Fruit fly (Drosophila melanogaster): ENCODE results near the gene tutl.

The tutl gene

dm6 chr2L:4282681-4283343, at the start of gene tutl:
Gene tutl, plus strand, starts transcription at chr2L:4283148.
- TF ChIP-seq CTCF (optimal IDR thresholded peaks at IDR 0.05), result no peak
- TF ChIP-seq CG8478 (optimal IDR thresholded peaks at IDR 0.05), result no peak

dm6 chr2L:4241513-4241912, 41.4 kb upstream of the tutl start:
- TF ChIP-seq CG8478 (optimal IDR thresholded peaks at IDR 0.05) (no peak), CTCF (optimal IDR thresholded peaks at IDR 0.05) (no peak)

dm6 chr2L:4246376-4246775, 36.6 kb upstream of the tutl start:
- TF ChIP-seq CTCF (optimal IDR thresholded peaks at IDR 0.05) (no peak), CG8478 (optimal IDR thresholded peaks at IDR 0.05) (no peak)

dm6 chr2L:4248314-4248713, 34.6 kb upstream of the tutl start:
- TF ChIP-seq CG8478 (optimal IDR thresholded peaks at IDR 0.05) (no peak), CTCF (optimal IDR thresholded peaks at IDR 0.05) (no peak)

dm6 chr2L:4252832-4253473, 30.0 kb upstream of the tutl start:
- TF ChIP-seq CG8478 (optimal IDR thresholded peaks at IDR 0.05), result no peak
- no peak for TF ChIP-seq CTCF (optimal IDR thresholded peaks at IDR 0.05)

- TF ChIP-seq CG8478 (optimal IDR thresholded peaks at IDR 0.05) (no peak), CTCF (optimal IDR thresholded peaks at IDR 0.05) (no peak)
These were observed 28.0 kb upstream of the tutl start for dm6 chr2L:4254945-4255344.

- no peak for TF ChIP-seq CTCF (optimal IDR thresholded peaks at IDR 0.05)
- TF ChIP-seq CG8478 (optimal IDR thresholded peaks at IDR 0.05), result no peak
These were observed 25.7 kb upstream of the tutl start, which contains the start of gene CG15425 for dm6 chr2L:4257272-4257671. Gene CG15425, plus strand, starts transcription at chr2L:4257572.

dm6 chr2L:4281224-4281623, 1.7 kb upstream of the tutl start, which contains the start of gene Art2:
Gene Art2, minus strand, starts transcription at chr2L:4281324.
- TF ChIP-seq CG8478 (optimal IDR thresholded peaks at IDR 0.05) (no peak), CTCF (optimal IDR thresholded peaks at IDR 0.05) (no peak)

dm6 chr2L:4281810-4282209, 1.1 kb upstream of the tutl start:
- TF ChIP-seq CTCF (optimal IDR thresholded peaks at IDR 0.05) (no peak), CG8478 (optimal IDR thresholded peaks at IDR 0.05) (no peak)

- TF ChIP-seq CTCF (optimal IDR thresholded peaks at IDR 0.05) (no peak), CG8478 (optimal IDR thresholded peaks at IDR 0.05) (no peak)
These were observed 638 bp upstream of the tutl start for dm6 chr2L:4282339-4282680.

dm6 chr2L:4286014-4286527, 3.1 kb downstream of the tutl start:
- TF ChIP-seq CG8478 (optimal IDR thresholded peaks at IDR 0.05), result no peak

dm6 chr2L:4286675-4287074, 3.7 kb downstream of the tutl start:
- TF ChIP-seq CTCF (optimal IDR thresholded peaks at IDR 0.05) (no peak), CG8478 (optimal IDR thresholded peaks at IDR 0.05) (no peak)

dm6 chr2L:4287076-4287475, 4.1 kb downstream of the tutl start:
- TF ChIP-seq CG8478 (optimal IDR thresholded peaks at IDR 0.05) (no peak), CTCF (optimal IDR thresholded peaks at IDR 0.05) (no peak)

- TF ChIP-seq CG8478 (optimal IDR thresholded peaks at IDR 0.05) (no peak), CTCF (optimal IDR thresholded peaks at IDR 0.05) (no peak)
These were observed 9.6 kb downstream of the tutl start for dm6 chr2L:4292560-4292959.

dm6 chr2L:4295653-4296052, 12.7 kb downstream of the tutl start:
- TF ChIP-seq CTCF (optimal IDR thresholded peaks at IDR 0.05) (no peak), CG8478 (optimal IDR thresholded peaks at IDR 0.05) (no peak)

- TF ChIP-seq CG8478 (optimal IDR thresholded peaks at IDR 0.05) (no peak), CTCF (optimal IDR thresholded peaks at IDR 0.05) (no peak)
These were observed 13.9 kb downstream of the tutl start for dm6 chr2L:4296887-4297286.

Data from S2 (cell line).